Fruit fly (Drosophila melanogaster): ENCODE measurements around the gene CG8281.

Gene CG8281

dm6 chr3L:7879616-7880015, 32.6 kb upstream of the CG8281 start:
- TF ChIP-seq Eip78C (GFP tag), result peak; percentile 44
- TF ChIP-seq acj6 (GFP tag; optimal IDR thresholded peaks at IDR 0.05), result no peak
- TF ChIP-seq svp (GFP tag), result peak; percentile 58

DNA sequence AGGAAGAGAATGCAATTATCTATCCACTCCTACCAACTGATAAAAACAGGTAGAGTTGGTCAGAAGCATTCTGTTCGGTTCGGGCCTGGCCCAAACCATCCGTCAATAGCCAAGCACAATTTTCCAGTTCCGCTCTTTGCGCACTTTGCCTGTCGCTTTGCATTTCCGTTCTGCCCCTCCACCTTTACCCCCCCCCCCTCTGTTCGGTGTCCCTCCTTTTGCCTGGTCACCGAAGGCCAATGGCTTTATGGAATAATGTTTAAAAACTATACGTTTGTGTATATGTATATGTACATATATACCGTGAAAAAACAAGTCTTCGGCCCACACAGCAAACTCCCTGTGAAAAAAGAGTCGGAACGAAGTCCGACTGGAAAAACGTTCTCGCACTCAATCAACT, 31.1 kb upstream of the CG8281 start:
- TF ChIP-seq CG10669 (GFP tag; optimal IDR thresholded peaks at IDR 0.05) (no peak), vri (GFP tag; optimal IDR thresholded peaks at IDR 0.05) (no peak), CG8119 (GFP tag; IDR thresholded peaks at IDR 0.05) (no peak), CG3919 (GFP tag; optimal IDR thresholded peaks at IDR 0.05) (no peak), Smox (GFP tag; optimal IDR thresholded peaks at IDR 0.05) (no peak), fkh (GFP tag; optimal IDR thresholded peaks at IDR 0.05) (no peak), CG16779 (tag; optimal IDR thresholded peaks at IDR 0.05) (no peak), spab (GFP tag; optimal IDR thresholded peaks at IDR 0.05) (no peak), dac (GFP tag; optimal IDR thresholded peaks at IDR 0.05) (no peak), CG6163 (GFP tag; IDR thresholded peaks at IDR 0.05) (no peak), Sox15 (GFP tag; optimal IDR thresholded peaks at IDR 0.05) (no peak), OdsH (GFP tag; optimal IDR thresholded peaks at IDR 0.05) (no peak), CG8319 (GFP tag; optimal IDR thresholded peaks at IDR 0.05) (no peak), CG11294 (GFP tag; IDR thresholded peaks at IDR 0.05) (no peak), lz (GFP tag; optimal IDR thresholded peaks at IDR 0.05) (no peak), CG6808 (GFP tag; optimal IDR thresholded peaks at IDR 0.05) (no peak)

- no peak for TF ChIP-seq CG10669 (GFP tag; optimal IDR thresholded peaks at IDR 0.05)
- peak; percentile 33 for TF ChIP-seq achi (GFP tag; optimal IDR thresholded peaks at IDR 0.05)
- TF ChIP-seq eg (GFP tag; IDR thresholded peaks at IDR 0.05), result no peak
- peak; percentile 15 for TF ChIP-seq svp (GFP tag)
- TF ChIP-seq CG34406 (GFP tag; optimal IDR thresholded peaks at IDR 0.05), result peak; percentile 31
- TF ChIP-seq CG1621 (tag; optimal IDR thresholded peaks at IDR 0.05), result peak; percentile 8
- TF ChIP-seq fkh (GFP tag; optimal IDR thresholded peaks at IDR 0.05), result peak; percentile 83
- no peak for TF ChIP-seq CG11762 (GFP tag; optimal IDR thresholded peaks at IDR 0.05; ENCODE audit: insufficient read depth)
- TF ChIP-seq CG10631 (GFP tag; optimal IDR thresholded peaks at IDR 0.05), result peak; percentile 22
- TF ChIP-seq vri (GFP tag; optimal IDR thresholded peaks at IDR 0.05), result no peak
- no peak for TF ChIP-seq lz (GFP tag; optimal IDR thresholded peaks at IDR 0.05)
- TF ChIP-seq CG16779 (tag; optimal IDR thresholded peaks at IDR 0.05), result no peak
- TF ChIP-seq CG8632 (GFP tag; optimal IDR thresholded peaks at IDR 0.05), result peak; percentile 20
Measured at dm6 chr3L:7882105-7882504, 30.2 kb upstream of the CG8281 start.

- TF ChIP-seq Met (GFP tag; optimal IDR thresholded peaks at IDR 0.05) (no peak), Eip78C (GFP tag) (peak; percentile 67), CG10631 (GFP tag; optimal IDR thresholded peaks at IDR 0.05) (peak; percentile 15), Hr39 (GFP tag; optimal IDR thresholded peaks at IDR 0.05) (no peak), Sox102F (GFP tag; optimal IDR thresholded peaks at IDR 0.05) (no peak), CG6808 (GFP tag; optimal IDR thresholded peaks at IDR 0.05) (no peak), CG15336 (GFP tag; IDR thresholded peaks at IDR 0.05) (peak; percentile 62), topi (GFP tag; optimal IDR thresholded peaks at IDR 0.05) (no peak), Lpt (GFP tag; optimal IDR thresholded peaks at IDR 0.05) (no peak), Eip93F (GFP tag; optimal IDR thresholded peaks at IDR 0.05) (no peak), CG10669 (GFP tag; optimal IDR thresholded peaks at IDR 0.05) (no peak), Ets96B (tag; optimal IDR thresholded peaks at IDR 0.05) (no peak), pdm3 (GFP tag; optimal IDR thresholded peaks at IDR 0.05) (no peak), CG34406 (GFP tag; optimal IDR thresholded peaks at IDR 0.05) (no peak), esn (GFP tag; optimal IDR thresholded peaks at IDR 0.05) (peak; percentile 15), CG7368 (GFP tag; optimal IDR thresholded peaks at IDR 0.05) (no peak), CG6163 (GFP tag; IDR thresholded peaks at IDR 0.05) (peak; percentile 26; the same call in 1 of the 3 replicates), lz (GFP tag; optimal IDR thresholded peaks at IDR 0.05) (no peak), Sox15 (GFP tag; optimal IDR thresholded peaks at IDR 0.05) (no peak), net (GFP tag; optimal IDR thresholded peaks at IDR 0.05) (no peak), CG32006 (GFP tag; optimal IDR thresholded peaks at IDR 0.05) (peak; percentile 26), Ets21C (GFP tag; optimal IDR thresholded peaks at IDR 0.05) (no peak), ss (GFP tag; optimal IDR thresholded peaks at IDR 0.05) (no peak), Hr38 (GFP tag; optimal IDR thresholded peaks at IDR 0.05) (no peak), CG9139 (GFP tag; optimal IDR thresholded peaks at IDR 0.05) (no peak), Smox (GFP tag; optimal IDR thresholded peaks at IDR 0.05) (no peak), CG16779 (tag; optimal IDR thresholded peaks at IDR 0.05) (no peak), fd85E (GFP tag; optimal IDR thresholded peaks at IDR 0.05) (no peak), Eip75B (GFP tag; optimal IDR thresholded peaks at IDR 0.05) (no peak), CG8119 (GFP tag; IDR thresholded peaks at IDR 0.05) (peak; percentile 62; the same call in 2 of the 3 replicates), Gug (GFP tag; IDR thresholded peaks at IDR 0.05) (peak; percentile 37; the same call in 1 of the 2 replicates), spab (GFP tag; optimal IDR thresholded peaks at IDR 0.05) (no peak)
Measured at dm6 chr3L:7883298-7883697, 29.0 kb upstream of the CG8281 start.

Data from whole organism, prepupa.